Worm (Caenorhabditis elegans): Measurements from ENCODE around the gene cyp-44A1.
A peak's percentile ranks its signal among the peaks of the same experiment; 100 is the strongest.

- peak; percentile 44 for TF ChIP-seq R02D3.7 (tag; optimal IDR thresholded peaks at IDR 0.05)
- TF ChIP-seq ama-1 (optimal IDR thresholded peaks at IDR 0.05), result peak; percentile 100
- peak; percentile 95 for TF ChIP-seq saeg-2 (GFP tag; IDR thresholded peaks at IDR 0.05)
- no peak for TF ChIP-seq egl-27 (tag; optimal IDR thresholded peaks at IDR 0.05)
- TF ChIP-seq T20F7.1 (GFP tag; optimal IDR thresholded peaks at IDR 0.05), result peak; percentile 92
- peak; percentile 97 for TF ChIP-seq nhr-25 (tag; optimal IDR thresholded peaks at IDR 0.05; ENCODE audit: borderline replicate concordance, insufficient read depth)
- peak; percentile 99 for TF ChIP-seq dve-1 (tag; optimal IDR thresholded peaks at IDR 0.05; ENCODE audit: insufficient read depth)
- peak; percentile 69 for TF ChIP-seq skn-1 (tag; optimal IDR thresholded peaks at IDR 0.05)
- peak; percentile 97 for TF ChIP-seq nhr-77 (tag; optimal IDR thresholded peaks at IDR 0.05)
- peak; percentile 99 for TF ChIP-seq mep-1 (tag; optimal IDR thresholded peaks at IDR 0.05)
- peak; percentile 46 for TF ChIP-seq nhr-76 (tag; optimal IDR thresholded peaks at IDR 0.05)
- peak; percentile 95 for TF ChIP-seq nhr-28 (tag; optimal IDR thresholded peaks at IDR 0.05)
Observed at ce11 chrII:5543476-5544144, 39.8 kb downstream of the cyp-44A1 start.

All from whole organism, L4 larva.